Worm (Caenorhabditis elegans): ENCODE data around the gene ceh-76.

Gene ceh-76

ce11 chrV:8000929-8001513 lies 6.6 kb upstream of the ceh-76 start, which contains the start of gene Y97E10AR.1 (continued):
- TF ChIP-seq ceh-18 (tag; optimal IDR thresholded peaks at IDR 0.05) (peak; percentile 98), pros-1 (tag; optimal IDR thresholded peaks at IDR 0.05) (peak; percentile 68), zip-5 (tag; optimal IDR thresholded peaks at IDR 0.05) (no peak), sdc-2 (tag; optimal IDR thresholded peaks at IDR 0.05) (peak; percentile 29), tbx-7 (tag; optimal IDR thresholded peaks at IDR 0.05) (no peak), C08G9.2 (tag; optimal IDR thresholded peaks at IDR 0.05) (peak; percentile 18), pag-3 (tag; optimal IDR thresholded peaks at IDR 0.05; ENCODE audit: borderline replicate concordance) (peak; percentile 3), elt-2 (tag; optimal IDR thresholded peaks at IDR 0.05) (peak; percentile 40), syd-9 (tag; optimal IDR thresholded peaks at IDR 0.05) (peak; percentile 73), dve-1 (tag; optimal IDR thresholded peaks at IDR 0.05) (peak; percentile 70), unc-42 (tag; optimal IDR thresholded peaks at IDR 0.05) (peak; percentile 86), ceh-30 (tag; optimal IDR thresholded peaks at IDR 0.05) (peak; percentile 50), K09A11.1 (tag; optimal IDR thresholded peaks at IDR 0.05; ENCODE audit: insufficient read depth) (peak; percentile 39), gmeb-2 (tag; optimal IDR thresholded peaks at IDR 0.05) (no peak), elt-4 (tag; optimal IDR thresholded peaks at IDR 0.05) (no peak), ceh-48 (tag; optimal IDR thresholded peaks at IDR 0.05) (peak; percentile 39), nhr-232 (tag; optimal IDR thresholded peaks at IDR 0.05) (no peak), ahr-1 (tag; optimal IDR thresholded peaks at IDR 0.05) (no peak), ceh-34 (tag; optimal IDR thresholded peaks at IDR 0.05) (peak; percentile 80), rnt-1 (tag; optimal IDR thresholded peaks at IDR 0.05) (peak; percentile 58), ceh-24 (tag; optimal IDR thresholded peaks at IDR 0.05) (no peak), fkh-10 (GFP tag; optimal IDR thresholded peaks at IDR 0.05) (no peak), unc-86 (tag; optimal IDR thresholded peaks at IDR 0.05) (no peak)

ce11 chrV:7995878-7996277 lies 1.4 kb upstream of the ceh-76 start, which contains the start of gene Y97E10AR.2:
Y97E10AR.2 (plus strand) TSS chrV:7996178.
- TF ChIP-seq ceh-14 (tag; optimal IDR thresholded peaks at IDR 0.05) = no peak
- no peak for TF ChIP-seq elt-2 (tag; optimal IDR thresholded peaks at IDR 0.05)
- no peak for TF ChIP-seq lin-11 (tag; optimal IDR thresholded peaks at IDR 0.05)
- TF ChIP-seq tbx-7 (tag; optimal IDR thresholded peaks at IDR 0.05) = no peak
- TF ChIP-seq lim-6 (tag; optimal IDR thresholded peaks at IDR 0.05) = no peak
- no peak for TF ChIP-seq hlh-8 (tag; optimal IDR thresholded peaks at IDR 0.05)
- TF ChIP-seq ceh-18 (tag; optimal IDR thresholded peaks at IDR 0.05) = no peak
- TF ChIP-seq ahr-1 (tag; optimal IDR thresholded peaks at IDR 0.05) = no peak
- no peak for TF ChIP-seq T23F11.4 (GFP tag; optimal IDR thresholded peaks at IDR 0.05)
- no peak for TF ChIP-seq pax-1 (tag; optimal IDR thresholded peaks at IDR 0.05)
- no peak for TF ChIP-seq ceh-19 (GFP tag; optimal IDR thresholded peaks at IDR 0.05)
- TF ChIP-seq ama-1 (optimal IDR thresholded peaks at IDR 0.05) = no peak

- TF ChIP-seq C08G9.2 (tag; optimal IDR thresholded peaks at IDR 0.05) (no peak), ref-2 (tag; optimal IDR thresholded peaks at IDR 0.05) (no peak), ceh-14 (tag; optimal IDR thresholded peaks at IDR 0.05) (no peak), ceh-48 (tag; optimal IDR thresholded peaks at IDR 0.05) (no peak), T23F11.4 (GFP tag; optimal IDR thresholded peaks at IDR 0.05) (no peak), npax-4 (tag; optimal IDR thresholded peaks at IDR 0.05) (no peak), dve-1 (tag; optimal IDR thresholded peaks at IDR 0.05) (no peak), sox-4 (tag; optimal IDR thresholded peaks at IDR 0.05) (no peak), unc-86 (tag; optimal IDR thresholded peaks at IDR 0.05) (no peak), ceh-34 (tag; optimal IDR thresholded peaks at IDR 0.05) (no peak), ceh-31 (tag; optimal IDR thresholded peaks at IDR 0.05) (no peak), ztf-16 (tag; optimal IDR thresholded peaks at IDR 0.05) (no peak), pax-1 (tag; optimal IDR thresholded peaks at IDR 0.05) (no peak), pros-1 (tag; optimal IDR thresholded peaks at IDR 0.05) (no peak), ets-4 (tag; optimal IDR thresholded peaks at IDR 0.05) (no peak), ttx-3 (tag; optimal IDR thresholded peaks at IDR 0.05) (no peak), ceh-24 (tag; optimal IDR thresholded peaks at IDR 0.05) (no peak), zip-5 (tag; optimal IDR thresholded peaks at IDR 0.05) (no peak)
These were observed 695 bp upstream of the ceh-76 start for ce11 chrV:7995165-7995564.

Measured in whole organism, late embryonic.